Worm (Caenorhabditis elegans) whole organism, mixed stage, embryonic: Measurements from ENCODE around the gene C01G12.13.

ENCODE experiments used
- lsy-2 ChIP-seq: fragments of 150-350 bp; optimal IDR thresholded peaks from 2 replicates; lab custom pipeline; 2014; ENCODE audit warnings: missing biosample characterization, missing genetic modification characterization
- mep-1 ChIP-seq: fragments of 150-350 bp; optimal IDR thresholded peaks from 2 replicates; lab custom pipeline; 2017; ENCODE audit warnings: missing biosample characterization, missing genetic modification reagents, missing genetic modification characterization, inconsistent platforms
- nhr-237 ChIP-seq: fragments of 150-350 bp; optimal IDR thresholded peaks from 2 replicates; lab custom pipeline; 2014; ENCODE audit warnings: missing biosample characterization, missing genetic modification characterization
- unc-39 ChIP-seq: fragments of 150-350 bp; optimal IDR thresholded peaks from 2 replicates; lab custom pipeline; 2014; ENCODE audit warnings: missing biosample characterization, missing genetic modification characterization
- unc-62 ChIP-seq: fragments of 150-350 bp; optimal IDR thresholded peaks from 2 replicates; lab custom pipeline; 2014; ENCODE audit warnings: missing biosample characterization, missing genetic modification reagents, missing genetic modification characterization
- zip-8 ChIP-seq: fragments of 150-350 bp; optimal IDR thresholded peaks from 2 replicates; lab custom pipeline; 2014; ENCODE audit warnings: missing biosample characterization, missing genetic modification characterization
- ztf-11 ChIP-seq: fragments of 150-350 bp; optimal IDR thresholded peaks from 2 replicates; lab custom pipeline; 2014; ENCODE audit warnings: missing biosample characterization, missing genetic modification characterization

DNA sequence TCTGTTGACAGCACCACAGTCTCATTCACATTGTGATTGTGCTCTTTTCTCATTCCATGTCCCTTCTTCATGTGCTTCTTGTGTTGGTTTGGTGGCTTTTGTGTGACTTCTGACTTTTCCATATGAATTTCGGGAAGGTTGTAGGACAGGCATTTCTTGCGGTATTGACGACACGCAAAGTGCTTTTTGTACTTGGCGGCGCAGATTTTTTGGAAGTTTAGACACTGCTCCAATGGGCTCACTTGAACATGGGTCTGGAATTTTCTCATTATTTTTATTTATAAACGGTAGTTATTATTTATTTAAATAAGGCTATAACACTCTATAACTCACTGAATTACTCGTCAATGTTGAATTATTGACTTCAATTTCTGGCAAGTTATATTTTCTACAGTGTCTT, 27.7 kb downstream of the C01G12.13 start:
- TF ChIP-seq mep-1 (tag; lab: Kevin White, UChicago) (no peak), ztf-11 (no peak), zip-8 (tag; lab: Kevin White, UChicago) (no peak), nhr-237 (tag; lab: Kevin White, UChicago) (no peak), unc-62 (GFP tag; lab: Kevin White, UChicago) (no peak), unc-39 (tag; lab: Kevin White, UChicago) (no peak), lsy-2 (tag; lab: Kevin White, UChicago) (no peak)
